Worm (Caenorhabditis elegans) whole organism, late embryonic: ENCODE results near the gene T26E4.18.
"Not testable (repeated sequence)": the region's sequence is repeated elsewhere in the genome, so short reads cannot be mapped to it uniquely, and the experiment has no call there.

Source experiments
- C38D4.7 ChIP-seq: fragments of 200-800 bp; sonication (Bioruptor generic); optimal IDR thresholded peaks from 2 replicates; lab custom pipeline; 2018; ENCODE audit warnings: mild to moderate bottlenecking, missing genetic modification characterization, moderate library complexity, missing compliant biosample characterization
- F13H6.1 ChIP-seq: sonication (generic microtip); optimal IDR thresholded peaks from 2 replicates; lab custom pipeline; 2016; ENCODE audit warnings: missing genetic modification characterization, missing compliant biosample characterization
- K09A11.1 ChIP-seq: sonication (generic microtip); optimal IDR thresholded peaks from 2 replicates; lab custom pipeline; 2017; ENCODE audit warnings: antibody characterized with exemption, mild to moderate bottlenecking, missing genetic modification characterization, missing compliant biosample characterization; ENCODE audit not compliant: insufficient read depth
- ama-1 ChIP-seq: fragments of 150-350 bp; optimal IDR thresholded peaks from 2 replicates; lab custom pipeline; 2014
- ceh-14 ChIP-seq: sonication (generic microtip); optimal IDR thresholded peaks from 2 replicates; lab custom pipeline; 2016; ENCODE audit warnings: missing genotype, missing genetic modification characterization, missing compliant biosample characterization
- ceh-18 ChIP-seq: sonication (generic microtip); optimal IDR thresholded peaks from 2 replicates; lab custom pipeline; 2016; ENCODE audit warnings: missing genetic modification characterization, missing compliant biosample characterization
- ceh-19 ChIP-seq: fragments of 200-800 bp; sonication (Bioruptor generic); optimal IDR thresholded peaks from 2 replicates; lab custom pipeline; 2018; ENCODE audit warnings: mild to moderate bottlenecking, missing genetic modification characterization, missing compliant biosample characterization
- ceh-24 ChIP-seq: sonication (generic microtip); optimal IDR thresholded peaks from 2 replicates; lab custom pipeline; 2016; ENCODE audit warnings: mild to moderate bottlenecking, missing genetic modification characterization, missing compliant biosample characterization
- ceh-34 ChIP-seq: sonication (generic microtip); optimal IDR thresholded peaks from 2 replicates; lab custom pipeline; 2016; ENCODE audit warnings: mild to moderate bottlenecking, missing genetic modification characterization, missing compliant biosample characterization
- ceh-45 ChIP-seq: fragments of 200-800 bp; sonication (Bioruptor generic); IDR thresholded peaks from 2 replicates; pipeline ENCODE4 v1.3.6; 2022; ENCODE audit warnings: missing genetic modification reagents, missing genetic modification characterization, missing compliant biosample characterization
- ceh-48 ChIP-seq: sonication (generic microtip); optimal IDR thresholded peaks from 2 replicates; lab custom pipeline; 2016; ENCODE audit warnings: missing genetic modification characterization, inconsistent platforms, missing compliant biosample characterization
- ceh-6 ChIP-seq: fragments of 200-800 bp; sonication (Bioruptor generic); optimal IDR thresholded peaks from 2 replicates; lab custom pipeline; 2018; ENCODE audit warnings: mild to moderate bottlenecking, missing genetic modification characterization, missing compliant biosample characterization
- ceh-9 ChIP-seq: sonication (generic microtip); optimal IDR thresholded peaks from 2 replicates; lab custom pipeline; 2016; ENCODE audit warnings: mild to moderate bottlenecking, missing genetic modification characterization, inconsistent platforms, missing compliant biosample characterization
- dmd-4 ChIP-seq: sonication (generic microtip); optimal IDR thresholded peaks from 2 replicates; lab custom pipeline; 2016; ENCODE audit warnings: borderline replicate concordance, missing genetic modification characterization, missing compliant biosample characterization
- dve-1 ChIP-seq: sonication (generic microtip); optimal IDR thresholded peaks from 2 replicates; lab custom pipeline; 2017; ENCODE audit warnings: antibody characterized with exemption, mild to moderate bottlenecking, missing genetic modification characterization, missing compliant biosample characterization
- elt-2 ChIP-seq: sonication (generic microtip); optimal IDR thresholded peaks from 2 replicates; lab custom pipeline; 2016; ENCODE audit warnings: missing genetic modification reagents, missing genetic modification characterization, missing compliant biosample characterization
- ets-4 ChIP-seq: sonication (generic microtip); optimal IDR thresholded peaks from 2 replicates; lab custom pipeline; 2016; ENCODE audit warnings: missing genetic modification characterization, missing compliant biosample characterization
- eyg-1 ChIP-seq: sonication (generic microtip); optimal IDR thresholded peaks from 2 replicates; lab custom pipeline; 2016; ENCODE audit warnings: missing genotype, missing genetic modification characterization, missing compliant biosample characterization
- fkh-10 ChIP-seq: fragments of 150-350 bp; optimal IDR thresholded peaks from 2 replicates; lab custom pipeline; 2014; ENCODE audit warnings: missing biosample characterization, missing genetic modification reagents, missing genetic modification characterization
- hlh-13 ChIP-seq: fragments of 200-800 bp; sonication (Bioruptor generic); optimal IDR thresholded peaks from 2 replicates; lab custom pipeline; 2018; ENCODE audit warnings: mild to moderate bottlenecking, missing genetic modification characterization, missing compliant biosample characterization
- hlh-15 ChIP-seq: sonication (generic microtip); optimal IDR thresholded peaks from 2 replicates; lab custom pipeline; 2016; ENCODE audit warnings: missing genetic modification characterization, missing compliant biosample characterization
- hlh-30 ChIP-seq: sonication (generic microtip); optimal IDR thresholded peaks from 2 replicates; lab custom pipeline; 2017; ENCODE audit warnings: antibody characterized with exemption, missing genetic modification characterization, missing compliant biosample characterization; ENCODE audit not compliant: insufficient read depth
- lim-6 ChIP-seq: sonication (generic microtip); optimal IDR thresholded peaks from 2 replicates; lab custom pipeline; 2016; ENCODE audit warnings: missing genetic modification characterization, missing compliant biosample characterization
- madf-2 ChIP-seq: sonication (generic microtip); optimal IDR thresholded peaks from 2 replicates; lab custom pipeline; 2017; ENCODE audit warnings: missing genetic modification characterization, missing compliant biosample characterization
- mec-3 ChIP-seq: sonication (generic microtip); optimal IDR thresholded peaks from 2 replicates; lab custom pipeline; 2016; ENCODE audit warnings: borderline replicate concordance, missing genetic modification characterization, missing compliant biosample characterization
- npax-4 ChIP-seq: sonication (generic microtip); optimal IDR thresholded peaks from 2 replicates; lab custom pipeline; 2016; ENCODE audit warnings: missing genetic modification characterization, missing compliant biosample characterization
- odd-2 ChIP-seq: sonication (generic microtip); optimal IDR thresholded peaks from 2 replicates; lab custom pipeline; 2017; ENCODE audit warnings: antibody characterized with exemption, mild to moderate bottlenecking, missing genetic modification characterization, missing compliant biosample characterization
- pros-1 ChIP-seq: fragments of 150-350 bp; optimal IDR thresholded peaks from 2 replicates; lab custom pipeline; 2014; ENCODE audit warnings: missing biosample characterization, missing genetic modification reagents, missing genetic modification characterization
- ref-2 ChIP-seq: sonication (generic microtip); optimal IDR thresholded peaks from 2 replicates; lab custom pipeline; 2016; ENCODE audit warnings: missing genetic modification characterization, missing compliant biosample characterization
- syd-9 ChIP-seq: sonication (generic microtip); optimal IDR thresholded peaks from 2 replicates; lab custom pipeline; 2016; ENCODE audit warnings: mild to moderate bottlenecking, missing genetic modification characterization, moderate library complexity, missing compliant biosample characterization
- ttx-3 ChIP-seq: sonication (generic microtip); optimal IDR thresholded peaks from 2 replicates; lab custom pipeline; 2016; ENCODE audit warnings: missing genetic modification reagents, missing genetic modification characterization, missing compliant biosample characterization
- unc-3 ChIP-seq, 2 experiments: fragments of 200-800 bp in 1 of 2; sonication (Bioruptor generic) in 1 of 2; sonication (generic microtip) in 1 of 2; conservative IDR thresholded peaks in 1 of 2; optimal IDR thresholded peaks in 1 of 2; 2 replicates each; pipeline versions ENCODE4 v1.3.6 to Lab custom; 2016 to 2022; ENCODE audit warnings: missing compliant biosample characterization in 2 of 2, missing genetic modification characterization in 2 of 2, missing genetic modification reagents in 1 of 2
- unc-55 ChIP-seq: sonication (generic microtip); optimal IDR thresholded peaks from 2 replicates; lab custom pipeline; 2017; ENCODE audit warnings: missing biosample characterization, missing genetic modification reagents, missing genetic modification characterization
- zip-5 ChIP-seq: sonication (generic microtip); optimal IDR thresholded peaks from 2 replicates; lab custom pipeline; 2016; ENCODE audit warnings: missing genetic modification characterization, missing compliant biosample characterization

T26E4.18 gene

ce11 chrV:15803748-15804147, at the start of gene T26E4.18:
Gene T26E4.18 (minus strand): TSS chrV:15803848.
- not testable (repeated sequence) for TF ChIP-seq dmd-4, ceh-14, zip-5 (tag; lab: Kevin White, UChicago)

ce11 chrV:15850276-15850811, 46.7 kb upstream of the T26E4.18 start, which contains the start of gene srh-147:
Gene srh-147 (minus strand): TSS chrV:15850326.
- TF ChIP-seq dve-1 (tag; lab: Kevin White, UChicago); hlh-30; unc-55 (GFP tag; lab: Kevin White, UChicago): not testable (repeated sequence)

- TF ChIP-seq ceh-18 (tag; lab: Kevin White, UChicago) (no peak), eyg-1 (tag; lab: Kevin White, UChicago) (no peak), K09A11.1 (tag; lab: Kevin White, UChicago) (no peak), odd-2 (tag; lab: Kevin White, UChicago) (no peak), ttx-3 (tag; lab: Kevin White, UChicago) (no peak), fkh-10 (GFP tag; lab: Kevin White, UChicago) (no peak), ama-1 (lab: Kevin White, UChicago) (no peak), zip-5 (tag; lab: Kevin White, UChicago) (no peak), hlh-30 (no peak), hlh-13 (GFP tag; lab: Kevin White, UChicago) (no peak), madf-2 (tag; lab: Kevin White, UChicago) (no peak), ceh-19 (no peak), pros-1 (tag; lab: Kevin White, UChicago) (no peak)
- TF ChIP-seq, all 69 proteins: peak for 0
Observed at ce11 chrV:15841095-15841494, 37.4 kb upstream of the T26E4.18 start, which contains the start of gene srh-149. Gene srh-149 (minus strand): TSS chrV:15841195.

ce11 chrV:15833622-15834021, 30.0 kb upstream of the T26E4.18 start, which contains the start of gene srbc-54:
Gene srbc-54 (minus strand): TSS chrV:15833722.
- TF ChIP-seq ceh-6 (GFP tag; lab: Kevin White, UChicago) = no peak
- TF ChIP-seq npax-4 (tag; lab: Kevin White, UChicago) = no peak
- no peak for TF ChIP-seq F13H6.1 (tag; lab: Kevin White, UChicago)
- no peak for TF ChIP-seq ets-4 (tag; lab: Kevin White, UChicago)
- no peak for TF ChIP-seq unc-3 (GFP tag; conservative IDR thresholded peaks at IDR 0.05; lab: Robert Waterston, UW)
- no peak for TF ChIP-seq unc-3 (tag; optimal IDR thresholded peaks at IDR 0.05; lab: Kevin White, UChicago)
- TF ChIP-seq eyg-1 (tag; lab: Kevin White, UChicago) = no peak
- TF ChIP-seq syd-9 (tag; lab: Kevin White, UChicago) = no peak
- no peak for TF ChIP-seq pros-1 (tag; lab: Kevin White, UChicago)
- TF ChIP-seq ceh-9 = no peak
- TF ChIP-seq mec-3 (tag; lab: Kevin White, UChicago) = no peak
- TF ChIP-seq ceh-48 (tag; lab: Kevin White, UChicago) = no peak
- TF ChIP-seq ceh-34 = no peak
- no peak for TF ChIP-seq ceh-24
- TF ChIP-seq odd-2 (tag; lab: Kevin White, UChicago) = no peak

DNA sequence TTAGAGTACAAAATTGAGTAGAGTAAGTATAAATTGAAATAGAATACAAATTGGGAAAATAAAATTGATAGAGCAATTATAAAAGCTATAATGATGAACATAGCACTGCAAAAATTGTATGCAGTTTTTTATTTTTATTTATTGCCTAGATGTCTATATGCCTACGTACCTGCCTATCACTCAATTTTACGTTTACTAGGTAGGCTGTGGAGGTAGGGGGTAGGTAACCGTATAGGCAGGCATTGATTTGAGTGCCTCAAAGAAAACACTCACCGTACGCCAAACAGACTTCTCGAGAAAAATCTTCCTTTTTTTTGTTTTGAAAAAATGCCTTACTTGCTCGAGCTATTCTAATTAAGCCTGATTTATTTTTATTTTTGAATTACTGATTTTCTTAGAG, 27.9 kb upstream of the T26E4.18 start, which contains the start of gene srbc-56:
Gene srbc-56, minus strand, starts transcription at position 101 of the 400 bp plus-strand sequence.
- TF ChIP-seq unc-55 (GFP tag; lab: Kevin White, UChicago) = no peak
- TF ChIP-seq lim-6 (tag; lab: Kevin White, UChicago) = no peak
- TF ChIP-seq elt-2 (tag; lab: Kevin White, UChicago) = no peak
- TF ChIP-seq ceh-45 (GFP tag; lab: Robert Waterston, UW) = no peak
- TF ChIP-seq C38D4.7 (GFP tag; lab: Kevin White, UChicago) = no peak
- TF ChIP-seq hlh-15 = no peak
- TF ChIP-seq ref-2 (tag; lab: Kevin White, UChicago) = no peak
- TF ChIP-seq hlh-30 = no peak
